Fruit fly (Drosophila melanogaster) whole organism, wandering third instar larva: Measurements from ENCODE around the gene CG12288.
A peak's percentile ranks its signal among the peaks of the same experiment; 100 is the strongest.

Experiments used
- Dif ChIP-seq: fragments of 200-275, 200-300 bp; sonication (Bioruptor generic); optimal IDR thresholded peaks from 2 replicates; lab custom pipeline; 2018; ENCODE audit warnings: missing biosample characterization, missing genetic modification characterization; ENCODE audit not compliant: partially characterized antibody
- Myc ChIP-seq: fragments of >200 bp; optimal IDR thresholded peaks from 2 replicates; lab custom pipeline; 2017
- OdsH ChIP-seq: fragments of 200-800 bp; sonication (Bioruptor generic); optimal IDR thresholded peaks from 2 replicates; lab custom pipeline; 2016; ENCODE audit warnings: missing biosample characterization, mild to moderate bottlenecking, missing genetic modification characterization
- Rel ChIP-seq, 2 experiments: fragments of 200-800 bp; sonication (Bioruptor generic) in 1 of 2; optimal IDR thresholded peaks; 2 replicates in 1 of 2; 3 replicates in 1 of 2; lab custom pipeline; 2016 to 2019; ENCODE audit warnings: mild to moderate bottlenecking in 2 of 2, missing biosample characterization in 2 of 2, missing genetic modification characterization in 2 of 2, moderate library complexity in 1 of 2
- Vsx2 ChIP-seq: fragments of 200-300, 225-300 bp; sonication (Bioruptor generic); optimal IDR thresholded peaks from 2 replicates; lab custom pipeline; 2018; ENCODE audit warnings: missing biosample characterization, missing genetic modification characterization; ENCODE audit not compliant: partially characterized antibody
- fru ChIP-seq: fragments of 200-800 bp; sonication (Bioruptor generic); optimal IDR thresholded peaks from 3 replicates; lab custom pipeline; 2016; ENCODE audit warnings: missing biosample characterization, mild to moderate bottlenecking, missing genetic modification characterization
- h ChIP-seq: fragments of 200-800 bp; sonication (Bioruptor generic); optimal IDR thresholded peaks from 3 replicates; lab custom pipeline; 2016; ENCODE audit warnings: missing biosample characterization, mild to moderate bottlenecking, missing genetic modification characterization
- psq ChIP-seq: fragments of 200-800 bp; sonication (Bioruptor generic); optimal IDR thresholded peaks from 3 replicates; lab custom pipeline; 2017; ENCODE audit warnings: missing biosample characterization, mild to moderate bottlenecking, missing genetic modification characterization, moderate library complexity
- usp ChIP-seq: fragments of >200 bp; optimal IDR thresholded peaks from 2 replicates; lab custom pipeline; 2017; ENCODE audit warnings: missing biosample characterization, missing genetic modification characterization

DNA sequence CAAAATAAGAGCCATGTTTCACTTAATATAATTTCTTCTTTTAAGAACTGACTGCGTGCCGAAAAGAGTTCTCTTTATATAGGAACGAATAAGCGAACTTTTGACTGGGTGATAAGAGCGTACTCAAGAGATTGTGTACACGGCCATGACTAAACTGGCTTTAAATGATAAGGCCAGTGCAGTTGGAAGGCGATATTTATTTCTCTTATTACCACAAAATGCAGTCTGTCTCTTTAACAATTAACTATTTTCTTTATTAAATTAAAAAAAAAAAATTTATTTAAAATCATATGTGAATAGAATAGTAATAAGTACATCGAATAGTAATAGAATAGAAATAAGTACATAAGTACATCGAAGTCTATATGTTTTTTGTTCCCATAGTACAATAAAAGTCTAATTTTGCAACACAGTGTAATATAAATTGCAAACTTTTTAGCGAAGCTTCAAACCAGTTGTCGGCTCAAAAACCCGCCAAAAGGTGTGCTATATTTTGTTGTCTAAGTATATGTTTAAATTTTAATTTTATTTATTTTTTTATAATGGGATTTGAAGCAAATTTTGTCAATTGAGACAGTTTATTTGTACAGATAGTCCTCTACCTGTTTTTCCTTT, 49.6 kb downstream of the CG12288 start, which contains the start of gene CG31810:
- TF ChIP-seq OdsH = no peak
- TF ChIP-seq psq (GFP tag; lab: Kevin White, UChicago) = no peak
- TF ChIP-seq usp (GFP tag; lab: Kevin White, UChicago) = no peak
- TF ChIP-seq h = no peak
- TF ChIP-seq fru = no peak
- peak; percentile 36 for TF ChIP-seq Myc (lab: Kevin White, UChicago)
- no peak for TF ChIP-seq Vsx2 (GFP tag; lab: Kevin White, UChicago)
- peak; percentile 28 for TF ChIP-seq Dif (GFP tag; lab: Kevin White, UChicago)
- no peak for TF ChIP-seq Rel (GFP tag; optimal IDR thresholded peaks at IDR 0.05; lab: Kevin White, UChicago)
- no peak for TF ChIP-seq Rel (tag; optimal IDR thresholded peaks at IDR 0.05; lab: Kevin White, UChicago)
